Worm (Caenorhabditis elegans) whole organism, late embryonic: ENCODE results near the gene Y50D4C.5.
A peak's percentile ranks its signal among the peaks of the same experiment; 100 is the strongest.

ENCODE experiments used
- C08G9.2 ChIP-seq: sonication (generic microtip); optimal IDR thresholded peaks from 2 replicates; lab custom pipeline; 2016; ENCODE audit warnings: mild to moderate bottlenecking, missing genetic modification characterization, moderate library complexity, missing compliant biosample characterization
- C38D4.7 ChIP-seq: fragments of 200-800 bp; sonication (Bioruptor generic); optimal IDR thresholded peaks from 2 replicates; lab custom pipeline; 2018; ENCODE audit warnings: mild to moderate bottlenecking, missing genetic modification characterization, moderate library complexity, missing compliant biosample characterization
- F13H6.1 ChIP-seq: sonication (generic microtip); optimal IDR thresholded peaks from 2 replicates; lab custom pipeline; 2016; ENCODE audit warnings: missing genetic modification characterization, missing compliant biosample characterization
- K02D7.2 ChIP-seq: sonication (generic microtip); optimal IDR thresholded peaks from 2 replicates; lab custom pipeline; 2017; ENCODE audit warnings: mild to moderate bottlenecking, missing genetic modification characterization, missing compliant biosample characterization
- K09A11.1 ChIP-seq: sonication (generic microtip); optimal IDR thresholded peaks from 2 replicates; lab custom pipeline; 2017; ENCODE audit warnings: antibody characterized with exemption, mild to moderate bottlenecking, missing genetic modification characterization, missing compliant biosample characterization; ENCODE audit not compliant: insufficient read depth
- T23F11.4 ChIP-seq: fragments of 200-800 bp; sonication (Bioruptor generic); optimal IDR thresholded peaks from 2 replicates; lab custom pipeline; 2018; ENCODE audit warnings: mild to moderate bottlenecking, missing genetic modification characterization, missing compliant biosample characterization
- Y22D7AL.16 ChIP-seq: sonication (generic microtip); optimal IDR thresholded peaks from 2 replicates; lab custom pipeline; 2016; ENCODE audit warnings: missing genetic modification characterization, missing compliant biosample characterization
- ahr-1 ChIP-seq: sonication (generic microtip); optimal IDR thresholded peaks from 2 replicates; lab custom pipeline; 2016; ENCODE audit warnings: missing genetic modification characterization, missing compliant biosample characterization
- ama-1 ChIP-seq: fragments of 150-350 bp; optimal IDR thresholded peaks from 2 replicates; lab custom pipeline; 2014
- ceh-14 ChIP-seq: sonication (generic microtip); optimal IDR thresholded peaks from 2 replicates; lab custom pipeline; 2016; ENCODE audit warnings: missing genotype, missing genetic modification characterization, missing compliant biosample characterization
- ceh-19 ChIP-seq: fragments of 200-800 bp; sonication (Bioruptor generic); optimal IDR thresholded peaks from 2 replicates; lab custom pipeline; 2018; ENCODE audit warnings: mild to moderate bottlenecking, missing genetic modification characterization, missing compliant biosample characterization
- ceh-2 ChIP-seq: sonication (generic microtip); optimal IDR thresholded peaks from 2 replicates; lab custom pipeline; 2016; ENCODE audit warnings: missing genotype, missing genetic modification characterization, missing compliant biosample characterization
- ceh-22 ChIP-seq: sonication (generic microtip); optimal IDR thresholded peaks from 2 replicates; lab custom pipeline; 2017; ENCODE audit warnings: missing biosample characterization, missing genetic modification characterization
- ceh-30 ChIP-seq: fragments of 150-350 bp; optimal IDR thresholded peaks from 2 replicates; lab custom pipeline; 2014; ENCODE audit warnings: missing biosample characterization, missing genetic modification characterization
- ceh-31 ChIP-seq: sonication (generic microtip); optimal IDR thresholded peaks from 2 replicates; lab custom pipeline; 2016; ENCODE audit warnings: missing genetic modification characterization, missing compliant biosample characterization
- ceh-34 ChIP-seq: sonication (generic microtip); optimal IDR thresholded peaks from 2 replicates; lab custom pipeline; 2016; ENCODE audit warnings: mild to moderate bottlenecking, missing genetic modification characterization, missing compliant biosample characterization
- ceh-45 ChIP-seq: fragments of 200-800 bp; sonication (Bioruptor generic); IDR thresholded peaks from 2 replicates; pipeline ENCODE4 v1.3.6; 2022; ENCODE audit warnings: missing genetic modification reagents, missing genetic modification characterization, missing compliant biosample characterization
- ceh-9 ChIP-seq: sonication (generic microtip); optimal IDR thresholded peaks from 2 replicates; lab custom pipeline; 2016; ENCODE audit warnings: mild to moderate bottlenecking, missing genetic modification characterization, inconsistent platforms, missing compliant biosample characterization
- che-1 ChIP-seq: sonication (generic microtip); optimal IDR thresholded peaks from 2 replicates; lab custom pipeline; 2016; ENCODE audit warnings: mild to moderate bottlenecking, missing genetic modification characterization, missing compliant biosample characterization
- dmd-4 ChIP-seq: sonication (generic microtip); optimal IDR thresholded peaks from 2 replicates; lab custom pipeline; 2016; ENCODE audit warnings: borderline replicate concordance, missing genetic modification characterization, missing compliant biosample characterization
- dve-1 ChIP-seq: sonication (generic microtip); optimal IDR thresholded peaks from 2 replicates; lab custom pipeline; 2017; ENCODE audit warnings: antibody characterized with exemption, mild to moderate bottlenecking, missing genetic modification characterization, missing compliant biosample characterization
- elt-2 ChIP-seq: sonication (generic microtip); optimal IDR thresholded peaks from 2 replicates; lab custom pipeline; 2016; ENCODE audit warnings: missing genetic modification reagents, missing genetic modification characterization, missing compliant biosample characterization
- elt-4 ChIP-seq: sonication (generic microtip); optimal IDR thresholded peaks from 2 replicates; lab custom pipeline; 2016; ENCODE audit warnings: missing genetic modification characterization, missing compliant biosample characterization
- eyg-1 ChIP-seq: sonication (generic microtip); optimal IDR thresholded peaks from 2 replicates; lab custom pipeline; 2016; ENCODE audit warnings: missing genotype, missing genetic modification characterization, missing compliant biosample characterization
- fax-1 ChIP-seq: sonication (generic microtip); optimal IDR thresholded peaks from 2 replicates; lab custom pipeline; 2016; ENCODE audit warnings: missing genotype, missing genetic modification characterization, missing compliant biosample characterization
- fkh-10 ChIP-seq: fragments of 150-350 bp; optimal IDR thresholded peaks from 2 replicates; lab custom pipeline; 2014; ENCODE audit warnings: missing biosample characterization, missing genetic modification reagents, missing genetic modification characterization
- fkh-6 ChIP-seq: sonication (generic microtip); optimal IDR thresholded peaks from 2 replicates; lab custom pipeline; 2016; ENCODE audit warnings: missing genetic modification characterization, missing compliant biosample characterization
- hlh-13 ChIP-seq: fragments of 200-800 bp; sonication (Bioruptor generic); optimal IDR thresholded peaks from 2 replicates; lab custom pipeline; 2018; ENCODE audit warnings: mild to moderate bottlenecking, missing genetic modification characterization, missing compliant biosample characterization
- hlh-15 ChIP-seq: sonication (generic microtip); optimal IDR thresholded peaks from 2 replicates; lab custom pipeline; 2016; ENCODE audit warnings: missing genetic modification characterization, missing compliant biosample characterization
- hlh-6 ChIP-seq: sonication (generic microtip); optimal IDR thresholded peaks from 2 replicates; lab custom pipeline; 2016; ENCODE audit warnings: missing genotype, missing genetic modification characterization, missing compliant biosample characterization
- lim-6 ChIP-seq: sonication (generic microtip); optimal IDR thresholded peaks from 2 replicates; lab custom pipeline; 2016; ENCODE audit warnings: missing genetic modification characterization, missing compliant biosample characterization
- madf-2 ChIP-seq: sonication (generic microtip); optimal IDR thresholded peaks from 2 replicates; lab custom pipeline; 2017; ENCODE audit warnings: missing genetic modification characterization, missing compliant biosample characterization
- mec-3 ChIP-seq: sonication (generic microtip); optimal IDR thresholded peaks from 2 replicates; lab custom pipeline; 2016; ENCODE audit warnings: borderline replicate concordance, missing genetic modification characterization, missing compliant biosample characterization
- nfya-1 ChIP-seq: sonication (generic microtip); optimal IDR thresholded peaks from 2 replicates; lab custom pipeline; 2017; ENCODE audit warnings: missing genetic modification characterization, mild to moderate bottlenecking, missing compliant biosample characterization, antibody characterized with exemption, moderate library complexity
- nhr-11 ChIP-seq: fragments of 150-350 bp; optimal IDR thresholded peaks from 2 replicates; lab custom pipeline; 2014; ENCODE audit warnings: missing biosample characterization, missing genetic modification characterization
- nhr-232 ChIP-seq: sonication (generic microtip); optimal IDR thresholded peaks from 2 replicates; lab custom pipeline; 2016; ENCODE audit warnings: missing genetic modification characterization, missing compliant biosample characterization
- npax-4 ChIP-seq: sonication (generic microtip); optimal IDR thresholded peaks from 2 replicates; lab custom pipeline; 2016; ENCODE audit warnings: missing genetic modification characterization, missing compliant biosample characterization
- odd-2 ChIP-seq: sonication (generic microtip); optimal IDR thresholded peaks from 2 replicates; lab custom pipeline; 2017; ENCODE audit warnings: antibody characterized with exemption, mild to moderate bottlenecking, missing genetic modification characterization, missing compliant biosample characterization
- pat-9 ChIP-seq: fragments of 200-800 bp; sonication (Bioruptor generic); optimal IDR thresholded peaks from 2 replicates; lab custom pipeline; 2018; ENCODE audit warnings: mild to moderate bottlenecking, missing genetic modification characterization, moderate library complexity, missing compliant biosample characterization
- pha-4 ChIP-seq: fragments of 150-350 bp; optimal IDR thresholded peaks from 2 replicates; lab custom pipeline; 2018; ENCODE audit warnings: missing biosample characterization, missing genetic modification reagents, missing genetic modification characterization
- pqm-1 ChIP-seq: sonication (generic microtip); optimal IDR thresholded peaks from 2 replicates; lab custom pipeline; 2016; ENCODE audit warnings: missing genetic modification characterization, missing compliant biosample characterization
- pros-1 ChIP-seq: fragments of 150-350 bp; optimal IDR thresholded peaks from 2 replicates; lab custom pipeline; 2014; ENCODE audit warnings: missing biosample characterization, missing genetic modification reagents, missing genetic modification characterization
- ref-2 ChIP-seq: sonication (generic microtip); optimal IDR thresholded peaks from 2 replicates; lab custom pipeline; 2016; ENCODE audit warnings: missing genetic modification characterization, missing compliant biosample characterization
- rnt-1 ChIP-seq: sonication (generic microtip); optimal IDR thresholded peaks from 2 replicates; lab custom pipeline; 2016; ENCODE audit warnings: missing genetic modification characterization, missing compliant biosample characterization
- syd-9 ChIP-seq: sonication (generic microtip); optimal IDR thresholded peaks from 2 replicates; lab custom pipeline; 2016; ENCODE audit warnings: mild to moderate bottlenecking, missing genetic modification characterization, moderate library complexity, missing compliant biosample characterization
- tbx-2 ChIP-seq: sonication (generic microtip); optimal IDR thresholded peaks from 2 replicates; lab custom pipeline; 2016; ENCODE audit warnings: missing genetic modification characterization, missing compliant biosample characterization
- tbx-7 ChIP-seq: sonication (generic microtip); optimal IDR thresholded peaks from 2 replicates; lab custom pipeline; 2016; ENCODE audit warnings: missing genotype, missing genetic modification characterization, missing compliant biosample characterization
- unc-3 ChIP-seq, 2 experiments: fragments of 200-800 bp in 1 of 2; sonication (Bioruptor generic) in 1 of 2; sonication (generic microtip) in 1 of 2; conservative IDR thresholded peaks in 1 of 2; optimal IDR thresholded peaks in 1 of 2; 2 replicates each; pipeline versions ENCODE4 v1.3.6 to Lab custom; 2016 to 2022; ENCODE audit warnings: missing compliant biosample characterization in 2 of 2, missing genetic modification characterization in 2 of 2, missing genetic modification reagents in 1 of 2
- unc-42 ChIP-seq: sonication (generic microtip); optimal IDR thresholded peaks from 2 replicates; lab custom pipeline; 2016; ENCODE audit warnings: missing genotype, missing genetic modification characterization, missing compliant biosample characterization
- unc-55 ChIP-seq: sonication (generic microtip); optimal IDR thresholded peaks from 2 replicates; lab custom pipeline; 2017; ENCODE audit warnings: missing biosample characterization, missing genetic modification reagents, missing genetic modification characterization
- unc-86 ChIP-seq: sonication (generic microtip); optimal IDR thresholded peaks from 2 replicates; lab custom pipeline; 2016; ENCODE audit warnings: missing genetic modification characterization, missing compliant biosample characterization
- zip-5 ChIP-seq: sonication (generic microtip); optimal IDR thresholded peaks from 2 replicates; lab custom pipeline; 2016; ENCODE audit warnings: missing genetic modification characterization, missing compliant biosample characterization
- ztf-16 ChIP-seq: sonication (generic microtip); optimal IDR thresholded peaks from 2 replicates; lab custom pipeline; 2017; ENCODE audit warnings: missing genetic modification characterization, missing compliant biosample characterization

The Y50D4C.5 gene

DNA sequence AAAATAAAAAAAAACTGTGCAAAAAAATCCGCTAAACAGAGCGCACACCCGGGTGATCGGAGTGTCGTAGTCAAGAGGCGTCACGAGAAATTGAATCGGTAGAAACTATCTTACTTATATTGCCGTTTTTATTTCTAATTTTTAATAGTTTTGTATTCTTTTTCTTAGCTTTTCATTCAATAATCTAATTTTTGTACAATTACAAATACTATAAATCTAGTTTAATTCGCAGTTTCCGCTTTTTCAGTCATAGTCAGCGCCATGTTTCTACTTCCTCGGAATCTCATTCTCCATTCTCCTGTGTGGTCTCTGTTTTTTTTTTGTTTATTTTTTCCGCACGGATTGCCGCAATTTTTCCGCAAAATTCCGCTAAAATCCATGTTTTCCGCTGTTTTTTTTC, 282 bp upstream of the Y50D4C.5 start:
- TF ChIP-seq mec-3 (tag; lab: Kevin White, UChicago), result peak; percentile 90
- TF ChIP-seq ceh-9, result no peak
- peak; percentile 68 for TF ChIP-seq C38D4.7 (GFP tag; lab: Kevin White, UChicago)
- no peak for TF ChIP-seq ceh-30
- TF ChIP-seq unc-86 (tag; lab: Kevin White, UChicago), result peak; percentile 89
- TF ChIP-seq lim-6 (tag; lab: Kevin White, UChicago), result peak; percentile 97
- no peak for TF ChIP-seq fkh-10 (GFP tag; lab: Kevin White, UChicago)
- TF ChIP-seq K02D7.2 (tag; lab: Kevin White, UChicago), result peak; percentile 49
- peak; percentile 73 for TF ChIP-seq unc-42 (tag; lab: Kevin White, UChicago)
- TF ChIP-seq ahr-1, result peak; percentile 96
- TF ChIP-seq fkh-6 (tag; lab: Kevin White, UChicago), result peak; percentile 80
- TF ChIP-seq npax-4 (tag; lab: Kevin White, UChicago), result peak; percentile 29
- peak; percentile 93 for TF ChIP-seq hlh-15 (tag; lab: Kevin White, UChicago)
- TF ChIP-seq ceh-22 (tag; lab: Kevin White, UChicago), result no peak
- TF ChIP-seq pros-1 (tag; lab: Kevin White, UChicago), result no peak
- peak; percentile 96 for TF ChIP-seq pqm-1
- TF ChIP-seq nfya-1 (tag; lab: Kevin White, UChicago), result peak; percentile 34
- TF ChIP-seq Y22D7AL.16 (tag; lab: Kevin White, UChicago), result peak; percentile 35
- no peak for TF ChIP-seq pat-9 (tag; lab: Kevin White, UChicago)
- peak; percentile 94 for TF ChIP-seq eyg-1
- TF ChIP-seq elt-2 (tag; lab: Kevin White, UChicago), result peak; percentile 96
- no peak for TF ChIP-seq dve-1 (tag; lab: Kevin White, UChicago)
- peak; percentile 36 for TF ChIP-seq hlh-6 (tag; lab: Kevin White, UChicago)
- no peak for TF ChIP-seq hlh-13 (GFP tag; lab: Kevin White, UChicago)
- no peak for TF ChIP-seq ceh-45 (GFP tag; lab: Robert Waterston, UW)
- peak; percentile 83 for TF ChIP-seq rnt-1 (tag; lab: Kevin White, UChicago)
- peak; percentile 98 for TF ChIP-seq ceh-14 (tag; lab: Kevin White, UChicago)
- TF ChIP-seq T23F11.4 (GFP tag; lab: Kevin White, UChicago), result peak; percentile 33
- TF ChIP-seq ztf-16 (tag; lab: Kevin White, UChicago), result peak; percentile 86
- peak; percentile 97 for TF ChIP-seq ref-2 (tag; lab: Kevin White, UChicago)
- TF ChIP-seq ceh-2, result peak; percentile 99
- TF ChIP-seq syd-9 (tag; lab: Kevin White, UChicago), result peak; percentile 89
- TF ChIP-seq K09A11.1 (tag; lab: Kevin White, UChicago), result no peak
- TF ChIP-seq ceh-19 (GFP tag; lab: Kevin White, UChicago), result peak; percentile 80
- peak; percentile 25 for TF ChIP-seq nhr-232 (tag; lab: Kevin White, UChicago)
- TF ChIP-seq elt-4, result no peak
- no peak for TF ChIP-seq nhr-11
- peak; percentile 99 for TF ChIP-seq tbx-7 (tag; lab: Kevin White, UChicago)
- TF ChIP-seq unc-55 (GFP tag; lab: Kevin White, UChicago), result peak; percentile 37
- TF ChIP-seq dmd-4 (tag; lab: Kevin White, UChicago), result peak; percentile 19
- TF ChIP-seq unc-3 (GFP tag; conservative IDR thresholded peaks at IDR 0.05; lab: Robert Waterston, UW), result 0 out of 2 replicates have a peak, but pooled peaks have one; percentile 20
- TF ChIP-seq unc-3 (tag; optimal IDR thresholded peaks at IDR 0.05; lab: Kevin White, UChicago), result peak; percentile 90
- peak; percentile 52 for TF ChIP-seq che-1 (tag; lab: Kevin White, UChicago)
- peak; percentile 97 for TF ChIP-seq fax-1 (tag; lab: Kevin White, UChicago)
- peak; percentile 88 for TF ChIP-seq F13H6.1 (tag; lab: Kevin White, UChicago)
- no peak for TF ChIP-seq odd-2 (tag; lab: Kevin White, UChicago)
- TF ChIP-seq zip-5 (tag; lab: Kevin White, UChicago), result peak; percentile 99
- TF ChIP-seq pha-4, result no peak
- TF ChIP-seq madf-2 (tag; lab: Kevin White, UChicago), result peak; percentile 65
- TF ChIP-seq ama-1 (lab: Kevin White, UChicago), result no peak
- TF ChIP-seq ceh-34 (tag; lab: Kevin White, UChicago), result peak; percentile 90
- peak; percentile 98 for TF ChIP-seq tbx-2 (tag; lab: Kevin White, UChicago)
- peak; percentile 100 for TF ChIP-seq ceh-31 (tag; lab: Kevin White, UChicago)
- peak; percentile 97 for TF ChIP-seq C08G9.2 (tag; lab: Kevin White, UChicago)
